Worm (Caenorhabditis elegans): ENCODE results near the gene Y43F8B.20.

- no peak for TF ChIP-seq egl-18 (GFP tag; IDR thresholded peaks at IDR 0.05)
- no peak for TF ChIP-seq Y95B8A.8 (GFP tag; IDR thresholded peaks at IDR 0.05)
- no peak for TF ChIP-seq ama-1 (optimal IDR thresholded peaks at IDR 0.05)
- no peak for TF ChIP-seq ama-1 (GFP tag; optimal IDR thresholded peaks at IDR 0.05)
- no peak for TF ChIP-seq rcor-1 (GFP tag; IDR thresholded peaks at IDR 0.05)
- no peak for TF ChIP-seq F23B12.7 (tag; optimal IDR thresholded peaks at IDR 0.05; ENCODE audit: insufficient read depth)
- no peak for TF ChIP-seq F33H1.4 (GFP tag; IDR thresholded peaks at IDR 0.05)
- TF ChIP-seq unc-62 (GFP tag; optimal IDR thresholded peaks at IDR 0.05): no peak
- no peak for TF ChIP-seq ztf-25 (GFP tag; IDR thresholded peaks at IDR 0.05)
- no peak for TF ChIP-seq xnd-1 (tag; optimal IDR thresholded peaks at IDR 0.05)
- no peak for TF ChIP-seq atf-7 (tag; optimal IDR thresholded peaks at IDR 0.05)
Observed at ce11 chrV:19524569-19524968, 25.0 kb downstream of the Y43F8B.20 start.

Measured in whole organism, young adult.